Fruit fly (Drosophila melanogaster): ENCODE data around the gene Ccp84Ab.

The Ccp84Ab gene

dm6 chr3R:6723537-6724171, 21.0 kb upstream of the Ccp84Ab start (continued):
- no peak for TF ChIP-seq trh (GFP tag; optimal IDR thresholded peaks at IDR 0.05)
- TF ChIP-seq CG42726 (GFP tag; IDR thresholded peaks at IDR 0.05; ENCODE audit: partially characterized antibody) = no peak
- peak; percentile 63 for TF ChIP-seq CG14710 (tag; optimal IDR thresholded peaks at IDR 0.05)
- no peak for TF ChIP-seq slbo (GFP tag; IDR thresholded peaks at IDR 0.05)
- no peak for TF ChIP-seq Sry-δ (GFP tag; optimal IDR thresholded peaks at IDR 0.05)
- no peak for TF ChIP-seq emc (GFP tag; optimal IDR thresholded peaks at IDR 0.05)
- TF ChIP-seq CTCF (GFP tag; optimal IDR thresholded peaks at IDR 0.05) = no peak
- TF ChIP-seq CG12769 (tag; optimal IDR thresholded peaks at IDR 0.05) = no peak
- no peak for TF ChIP-seq CG33213 (GFP tag; optimal IDR thresholded peaks at IDR 0.05)
- TF ChIP-seq Dbx (GFP tag; IDR thresholded peaks at IDR 0.05) = no peak
- TF ChIP-seq sob (GFP tag; IDR thresholded peaks at IDR 0.05) = no peak
- TF ChIP-seq wor (GFP tag; IDR thresholded peaks at IDR 0.05) = no peak
- TF ChIP-seq CG2875 (GFP tag; optimal IDR thresholded peaks at IDR 0.05) = peak; percentile 40
- TF ChIP-seq CG17568 (GFP tag; optimal IDR thresholded peaks at IDR 0.05) = no peak
- 0 out of 2 replicates have a peak, but pooled peaks have one; percentile 34 for TF ChIP-seq CG14441 (GFP tag; IDR thresholded peaks at IDR 0.05)
- TF ChIP-seq Neu2 (GFP tag; optimal IDR thresholded peaks at IDR 0.05; ENCODE audit: borderline replicate concordance) = peak; percentile 9
- peak; percentile 74 for TF ChIP-seq CG2712 (tag; optimal IDR thresholded peaks at IDR 0.05)
- TF ChIP-seq Scr (GFP tag; IDR thresholded peaks at IDR 0.05; ENCODE audit: partially characterized antibody) = no peak
- TF ChIP-seq CG9437 (GFP tag; optimal IDR thresholded peaks at IDR 0.05) = peak; percentile 11
- TF ChIP-seq CG14014 (GFP tag; IDR thresholded peaks at IDR 0.05) = no peak
- no peak for TF ChIP-seq CG2202 (tag; optimal IDR thresholded peaks at IDR 0.05)
- TF ChIP-seq crol (GFP tag; IDR thresholded peaks at IDR 0.05) = no peak
- no peak for TF ChIP-seq CG11085 (GFP tag; IDR thresholded peaks at IDR 0.05)
- no peak for TF ChIP-seq twi (tag; optimal IDR thresholded peaks at IDR 0.05)
- TF ChIP-seq insv (GFP tag; optimal IDR thresholded peaks at IDR 0.05) = no peak
- TF ChIP-seq nmo (GFP tag; optimal IDR thresholded peaks at IDR 0.05) = peak; percentile 63
- TF ChIP-seq sc (optimal IDR thresholded peaks at IDR 0.05) = no peak
- TF ChIP-seq sc (GFP tag; optimal IDR thresholded peaks at IDR 0.05) = no peak
- TF ChIP-seq CG7987 (GFP tag; optimal IDR thresholded peaks at IDR 0.05) = no peak
- no peak for TF ChIP-seq Stat92E (GFP tag; optimal IDR thresholded peaks at IDR 0.05)
- TF ChIP-seq CG7745 (tag; optimal IDR thresholded peaks at IDR 0.05) = no peak
- no peak for TF ChIP-seq ap (GFP tag; IDR thresholded peaks at IDR 0.05)
- no peak for TF ChIP-seq CG2116 (GFP tag; optimal IDR thresholded peaks at IDR 0.05)
- no peak for TF ChIP-seq CG8765 (GFP tag; IDR thresholded peaks at IDR 0.05)
- TF ChIP-seq cg (GFP tag; optimal IDR thresholded peaks at IDR 0.05) = no peak
- peak; percentile 20 for TF ChIP-seq CG15011 (GFP tag; optimal IDR thresholded peaks at IDR 0.05)
- TF ChIP-seq CG8359 (GFP tag; optimal IDR thresholded peaks at IDR 0.05; ENCODE audit: borderline replicate concordance) = peak; percentile 34
- no peak for TF ChIP-seq ERR (GFP tag; optimal IDR thresholded peaks at IDR 0.05)
- TF ChIP-seq CG10147 (GFP tag; optimal IDR thresholded peaks at IDR 0.05) = no peak
- TF ChIP-seq CG8290 (GFP tag; optimal IDR thresholded peaks at IDR 0.05) = no peak
- no peak for TF ChIP-seq CG8290 (tag; optimal IDR thresholded peaks at IDR 0.05)
- TF ChIP-seq CG10565 (GFP tag; optimal IDR thresholded peaks at IDR 0.05) = no peak
- TF ChIP-seq Trl (optimal IDR thresholded peaks at IDR 0.05) = no peak
- no peak for TF ChIP-seq Trl (GFP tag; optimal IDR thresholded peaks at IDR 0.05)
- no peak for TF ChIP-seq CG13296 (GFP tag; optimal IDR thresholded peaks at IDR 0.05)
- no peak for TF ChIP-seq da (GFP tag; optimal IDR thresholded peaks at IDR 0.05)
- TF ChIP-seq CG15696 (tag; optimal IDR thresholded peaks at IDR 0.05) = peak; percentile 72
- no peak for TF ChIP-seq CG2129 (GFP tag; IDR thresholded peaks at IDR 0.05; ENCODE audit: partially characterized antibody)
- TF ChIP-seq eyg (GFP tag; optimal IDR thresholded peaks at IDR 0.05) = no peak
- TF ChIP-seq zf30C (GFP tag; optimal IDR thresholded peaks at IDR 0.05) = peak; percentile 83
- no peak for TF ChIP-seq p53 (GFP tag; optimal IDR thresholded peaks at IDR 0.05)

All from whole organism, embryonic.